Worm (Caenorhabditis elegans): Measurements from ENCODE around the gene ceh-40.

The ceh-40 gene

DNA sequence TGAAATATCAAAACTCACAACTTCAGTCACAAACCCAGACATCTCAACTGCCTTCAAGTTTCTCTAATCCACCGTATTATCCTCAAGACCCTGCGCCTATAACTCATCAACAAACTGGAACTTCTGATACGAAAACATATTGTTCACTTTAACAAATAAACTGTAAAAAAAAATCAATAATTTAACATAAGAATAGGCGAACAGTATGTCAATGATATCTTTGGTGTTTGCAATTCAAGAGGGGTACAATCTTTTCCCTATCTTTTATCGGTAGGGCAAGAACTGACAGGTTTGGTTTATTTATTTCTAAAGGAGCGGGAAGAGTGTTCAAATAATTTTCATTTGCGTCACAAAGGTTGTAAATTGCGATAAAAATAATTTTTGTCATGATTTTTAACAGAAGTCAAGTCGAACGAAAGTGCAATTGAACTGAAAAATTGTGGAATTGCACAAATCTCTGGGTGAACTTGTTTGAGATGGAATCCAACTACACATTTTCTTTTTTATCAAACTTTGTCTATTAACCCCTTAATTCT is 42.4 kb upstream of the ceh-40 start:
- TF ChIP-seq lin-39 (tag; optimal IDR thresholded peaks at IDR 0.05) (peak; percentile 82), nhr-28 (tag; optimal IDR thresholded peaks at IDR 0.05) (peak; percentile 96), eor-1 (tag; optimal IDR thresholded peaks at IDR 0.05) (peak in 1 of 2 experiments; percentile 80), aly-2 (tag; optimal IDR thresholded peaks at IDR 0.05) (peak; percentile 98), nhr-67 (tag; optimal IDR thresholded peaks at IDR 0.05) (peak; percentile 58), nhr-25 (tag; optimal IDR thresholded peaks at IDR 0.05) (peak; percentile 87), sea-2 (GFP tag; optimal IDR thresholded peaks at IDR 0.05) (peak; percentile 11), ceh-28 (tag; optimal IDR thresholded peaks at IDR 0.05) (peak; percentile 100), ceh-82 (tag; optimal IDR thresholded peaks at IDR 0.05) (peak; percentile 96), ztf-4 (tag; optimal IDR thresholded peaks at IDR 0.05) (peak; percentile 93), unc-62 (GFP tag; optimal IDR thresholded peaks at IDR 0.05) (peak; percentile 89), nhr-77 (tag; optimal IDR thresholded peaks at IDR 0.05) (peak; percentile 98), elt-3 (tag; optimal IDR thresholded peaks at IDR 0.05) (peak; percentile 72 to 98 (median 87)), nhr-11 (tag; optimal IDR thresholded peaks at IDR 0.05) (peak; percentile 98), snpc-4 (tag; optimal IDR thresholded peaks at IDR 0.05) (peak; percentile 94), pha-4 (tag; optimal IDR thresholded peaks at IDR 0.05) (peak; percentile 99), fos-1 (tag; optimal IDR thresholded peaks at IDR 0.05) (peak; percentile 91), nhr-76 (tag; optimal IDR thresholded peaks at IDR 0.05) (peak; percentile 86), mml-1 (tag; optimal IDR thresholded peaks at IDR 0.05) (no peak), mdl-1 (tag; optimal IDR thresholded peaks at IDR 0.05) (peak; percentile 86), nfya-1 (tag; optimal IDR thresholded peaks at IDR 0.05; ENCODE audit: insufficient read depth) (peak; percentile 91), skn-1 (tag; optimal IDR thresholded peaks at IDR 0.05) (peak; percentile 99), nhr-23 (tag; optimal IDR thresholded peaks at IDR 0.05) (peak; percentile 99), lin-15B (tag; optimal IDR thresholded peaks at IDR 0.05) (peak; percentile 12), hmg-11 (tag; optimal IDR thresholded peaks at IDR 0.05) (peak; percentile 77), daf-12 (tag; optimal IDR thresholded peaks at IDR 0.05) (peak; percentile 93), elt-2 (tag; optimal IDR thresholded peaks at IDR 0.05) (peak; percentile 84), pqm-1 (tag; optimal IDR thresholded peaks at IDR 0.05) (peak; percentile 93), nhr-12 (tag; optimal IDR thresholded peaks at IDR 0.05) (peak; percentile 25), ZK546.5 (tag; optimal IDR thresholded peaks at IDR 0.05) (peak; percentile 72), elt-1 (tag; optimal IDR thresholded peaks at IDR 0.05) (peak; percentile 75), tbx-2 (tag; optimal IDR thresholded peaks at IDR 0.05) (peak; percentile 98), jun-1 (tag; optimal IDR thresholded peaks at IDR 0.05) (peak; percentile 100), egl-5 (tag; optimal IDR thresholded peaks at IDR 0.05) (peak; percentile 98), nhr-237 (tag; optimal IDR thresholded peaks at IDR 0.05) (peak; percentile 43), R02D3.7 (tag; optimal IDR thresholded peaks at IDR 0.05) (peak; percentile 91), ceh-9 (tag; optimal IDR thresholded peaks at IDR 0.05) (no peak), unc-39 (tag; optimal IDR thresholded peaks at IDR 0.05) (no peak), ama-1 (optimal IDR thresholded peaks at IDR 0.05) (no peak), nhr-43 (tag; optimal IDR thresholded peaks at IDR 0.05; ENCODE audit: poor library complexity, severe bottlenecking) (peak; percentile 99), lsy-12 (tag; optimal IDR thresholded peaks at IDR 0.05) (peak; percentile 95), ceh-16 (tag; optimal IDR thresholded peaks at IDR 0.05) (peak; percentile 66), fkh-2 (tag; optimal IDR thresholded peaks at IDR 0.05) (peak; percentile 56), fkh-10 (GFP tag; optimal IDR thresholded peaks at IDR 0.05) (peak; percentile 99), egl-27 (tag; optimal IDR thresholded peaks at IDR 0.05) (peak; percentile 87), zag-1 (tag; optimal IDR thresholded peaks at IDR 0.05) (peak; percentile 88), ztf-11 (tag; optimal IDR thresholded peaks at IDR 0.05) (peak; percentile 53)

Measured in whole organism, L3 larva.